Fruit fly (Drosophila melanogaster): ENCODE data around the gene CG43867.

The CG43867 gene

dm6 chrX:772305-772986 lies 155.3 kb downstream of the CG43867 start:
- no peak for TF ChIP-seq ttk (optimal IDR thresholded peaks at IDR 0.05)
- TF ChIP-seq Myc (optimal IDR thresholded peaks at IDR 0.05): no peak
- TF ChIP-seq psq (optimal IDR thresholded peaks at IDR 0.05): no peak
- no peak for TF ChIP-seq h (optimal IDR thresholded peaks at IDR 0.05)
- TF ChIP-seq insv (optimal IDR thresholded peaks at IDR 0.05): no peak
- no peak for TF ChIP-seq Sin3A (optimal IDR thresholded peaks at IDR 0.05)

DNA sequence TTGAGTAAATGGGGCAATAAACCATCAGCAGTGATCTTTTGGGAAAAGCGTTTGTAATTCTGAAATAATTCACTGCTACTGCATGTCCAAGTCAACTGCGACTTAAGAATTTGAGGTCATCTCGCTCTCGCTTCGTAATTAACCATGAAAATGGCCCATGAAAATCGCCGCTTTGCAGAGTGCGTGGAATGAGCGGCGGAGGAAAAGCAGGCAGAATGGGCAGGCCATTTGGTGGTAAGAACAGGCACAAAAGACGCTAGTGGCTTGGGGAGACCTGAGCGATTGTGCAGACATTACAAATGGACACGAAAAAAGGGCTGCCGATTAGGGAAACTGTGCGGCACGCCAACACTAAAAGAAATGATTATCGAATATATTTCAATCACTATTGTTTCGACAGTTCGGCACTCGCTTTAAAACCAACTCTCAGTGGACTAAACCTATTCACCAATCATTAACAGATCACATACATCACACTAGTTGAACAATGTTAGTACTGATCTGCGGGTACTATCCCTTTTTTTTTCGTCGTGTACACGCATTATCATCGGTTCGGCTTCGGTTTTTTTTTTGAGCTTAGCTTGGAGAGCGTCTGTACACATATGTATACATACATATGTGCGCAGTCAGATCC lies 156.2 kb downstream of the CG43867 start:
- no peak for TF ChIP-seq h (optimal IDR thresholded peaks at IDR 0.05)
- no peak for TF ChIP-seq Sin3A (optimal IDR thresholded peaks at IDR 0.05)

DNA sequence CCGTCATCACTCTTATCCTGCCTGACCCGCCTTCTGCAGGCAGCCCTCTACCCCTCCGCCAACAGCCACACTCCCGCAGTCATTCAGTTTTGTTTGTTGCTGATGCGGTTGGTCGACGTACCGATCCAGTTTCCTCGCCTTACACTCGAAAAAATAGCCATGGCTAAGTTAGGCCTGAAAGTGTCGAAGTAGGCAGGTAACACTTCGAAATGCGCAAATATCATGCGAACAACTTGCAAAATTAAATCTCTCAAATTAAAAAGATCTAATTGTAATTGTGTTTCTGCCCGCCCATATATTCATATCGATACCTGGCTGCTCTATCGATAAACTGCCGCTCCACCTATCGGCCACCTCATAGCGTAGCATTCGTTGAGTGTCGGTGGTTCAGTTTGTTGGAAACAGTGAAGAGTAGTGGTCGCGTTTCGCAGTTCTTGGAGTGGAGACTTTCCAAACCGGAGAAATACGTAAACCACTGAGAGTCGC lies 158.1 kb downstream of the CG43867 start, which contains the start of gene fz3:
TSS of gene fz3 (plus strand) at position 307 of the 486 bp plus-strand sequence.
- TF ChIP-seq Sin3A (optimal IDR thresholded peaks at IDR 0.05): no peak
- no peak for TF ChIP-seq psq (optimal IDR thresholded peaks at IDR 0.05)
- TF ChIP-seq Myc (optimal IDR thresholded peaks at IDR 0.05): no peak
- TF ChIP-seq ttk (optimal IDR thresholded peaks at IDR 0.05): no peak
- no peak for TF ChIP-seq insv (optimal IDR thresholded peaks at IDR 0.05)
- no peak for TF ChIP-seq h (optimal IDR thresholded peaks at IDR 0.05)

DNA sequence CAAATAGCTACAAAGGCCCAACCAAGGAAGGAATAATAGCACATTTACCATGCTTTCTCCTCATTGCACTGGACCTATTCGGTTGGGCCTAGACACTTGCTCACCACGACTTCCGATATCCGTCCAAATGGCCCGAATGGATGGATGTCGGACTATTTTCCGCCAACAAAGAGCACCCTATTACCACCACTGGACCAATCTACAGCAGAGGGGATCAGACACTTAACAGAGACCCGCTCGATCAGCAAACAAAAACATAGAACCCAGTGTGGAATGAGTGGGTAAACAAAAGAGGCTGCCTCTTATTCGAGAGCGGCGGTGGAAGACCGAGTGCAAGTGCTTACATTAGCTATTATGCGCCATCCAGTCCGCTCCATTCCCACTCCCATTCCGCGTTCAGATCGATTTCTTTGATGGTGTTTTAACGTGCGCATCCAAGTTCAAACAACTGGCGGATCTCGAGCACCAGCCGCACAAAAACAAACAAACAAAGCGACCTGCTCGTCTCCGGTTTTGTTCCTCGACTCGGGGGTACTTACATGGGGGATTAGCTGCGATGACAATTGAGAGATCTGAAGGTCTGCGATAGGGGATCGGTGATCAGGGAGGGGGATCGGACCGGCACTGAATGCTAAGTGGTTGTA lies 159.2 kb downstream of the CG43867 start:
- TF ChIP-seq insv (optimal IDR thresholded peaks at IDR 0.05): no peak
- no peak for TF ChIP-seq ttk (optimal IDR thresholded peaks at IDR 0.05)
- TF ChIP-seq Sin3A (optimal IDR thresholded peaks at IDR 0.05): no peak
- no peak for TF ChIP-seq psq (optimal IDR thresholded peaks at IDR 0.05)
- TF ChIP-seq Myc (optimal IDR thresholded peaks at IDR 0.05): no peak
- TF ChIP-seq h (optimal IDR thresholded peaks at IDR 0.05): no peak

dm6 chrX:767928-768327 lies 159.8 kb downstream of the CG43867 start:
- TF ChIP-seq insv (optimal IDR thresholded peaks at IDR 0.05) (no peak), Sin3A (optimal IDR thresholded peaks at IDR 0.05) (no peak), h (optimal IDR thresholded peaks at IDR 0.05) (no peak), psq (optimal IDR thresholded peaks at IDR 0.05) (no peak), ttk (optimal IDR thresholded peaks at IDR 0.05) (no peak)

DNA sequence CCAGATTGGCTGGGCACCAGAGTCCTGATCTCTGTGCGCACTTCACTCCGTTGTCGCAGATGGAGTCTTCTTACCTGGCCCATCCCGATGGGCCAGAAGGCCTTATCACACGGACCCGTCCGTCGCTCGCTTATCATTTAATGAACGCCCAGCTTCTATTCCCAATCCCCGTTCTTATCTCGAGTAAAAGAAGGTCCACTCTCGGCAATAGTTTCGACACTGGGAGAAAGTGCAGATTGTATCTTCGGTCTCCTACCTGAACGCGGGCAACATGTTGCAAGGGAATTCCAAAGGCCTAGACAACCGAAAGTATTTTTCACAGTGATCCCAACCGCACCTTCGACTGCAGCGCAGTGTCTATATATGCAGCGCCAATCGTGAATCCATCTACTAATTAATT lies 161.7 kb downstream of the CG43867 start:
- TF ChIP-seq h (optimal IDR thresholded peaks at IDR 0.05): no peak
- TF ChIP-seq insv (optimal IDR thresholded peaks at IDR 0.05): no peak
- TF ChIP-seq Sin3A (optimal IDR thresholded peaks at IDR 0.05): no peak
- no peak for TF ChIP-seq ttk (optimal IDR thresholded peaks at IDR 0.05)
- TF ChIP-seq psq (optimal IDR thresholded peaks at IDR 0.05): no peak
- TF ChIP-seq Myc (optimal IDR thresholded peaks at IDR 0.05): no peak

DNA sequence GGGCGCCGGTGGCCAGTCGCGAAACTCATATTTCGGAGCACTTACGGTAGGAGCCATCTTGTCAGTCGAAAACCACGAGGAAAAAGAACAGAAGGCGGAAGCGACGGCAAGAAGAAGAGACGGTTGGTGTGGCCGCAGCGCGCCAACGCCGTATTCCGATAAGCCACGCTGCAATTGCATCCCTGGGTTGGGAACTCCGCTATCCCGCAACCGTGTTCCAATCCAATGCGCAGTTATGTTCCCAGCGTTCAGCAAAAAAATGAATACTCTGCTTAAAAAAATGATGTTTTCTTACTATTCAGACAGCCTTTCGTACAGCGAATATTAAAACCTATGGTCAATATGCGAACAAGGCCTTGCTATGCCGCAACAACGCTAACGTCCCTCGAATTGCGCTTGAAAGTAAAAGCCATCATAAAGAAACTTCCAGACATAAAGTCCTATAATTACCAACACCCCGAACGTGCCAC lies 162.7 kb downstream of the CG43867 start, which contains the start of gene RpL22:
TSS of gene RpL22 (minus strand) at position 92 of the 470 bp plus-strand sequence.
- no peak for TF ChIP-seq Myc (optimal IDR thresholded peaks at IDR 0.05)
- TF ChIP-seq psq (optimal IDR thresholded peaks at IDR 0.05): no peak
- TF ChIP-seq ttk (optimal IDR thresholded peaks at IDR 0.05): no peak
- TF ChIP-seq insv (optimal IDR thresholded peaks at IDR 0.05): no peak
- no peak for TF ChIP-seq h (optimal IDR thresholded peaks at IDR 0.05)
- no peak for TF ChIP-seq Sin3A (optimal IDR thresholded peaks at IDR 0.05)

dm6 chrX:762047-762446 lies 165.7 kb downstream of the CG43867 start:
- TF ChIP-seq insv (optimal IDR thresholded peaks at IDR 0.05) (no peak), h (optimal IDR thresholded peaks at IDR 0.05) (no peak), psq (optimal IDR thresholded peaks at IDR 0.05) (no peak), Myc (optimal IDR thresholded peaks at IDR 0.05) (no peak), Sin3A (optimal IDR thresholded peaks at IDR 0.05) (no peak), ttk (optimal IDR thresholded peaks at IDR 0.05) (no peak)

DNA sequence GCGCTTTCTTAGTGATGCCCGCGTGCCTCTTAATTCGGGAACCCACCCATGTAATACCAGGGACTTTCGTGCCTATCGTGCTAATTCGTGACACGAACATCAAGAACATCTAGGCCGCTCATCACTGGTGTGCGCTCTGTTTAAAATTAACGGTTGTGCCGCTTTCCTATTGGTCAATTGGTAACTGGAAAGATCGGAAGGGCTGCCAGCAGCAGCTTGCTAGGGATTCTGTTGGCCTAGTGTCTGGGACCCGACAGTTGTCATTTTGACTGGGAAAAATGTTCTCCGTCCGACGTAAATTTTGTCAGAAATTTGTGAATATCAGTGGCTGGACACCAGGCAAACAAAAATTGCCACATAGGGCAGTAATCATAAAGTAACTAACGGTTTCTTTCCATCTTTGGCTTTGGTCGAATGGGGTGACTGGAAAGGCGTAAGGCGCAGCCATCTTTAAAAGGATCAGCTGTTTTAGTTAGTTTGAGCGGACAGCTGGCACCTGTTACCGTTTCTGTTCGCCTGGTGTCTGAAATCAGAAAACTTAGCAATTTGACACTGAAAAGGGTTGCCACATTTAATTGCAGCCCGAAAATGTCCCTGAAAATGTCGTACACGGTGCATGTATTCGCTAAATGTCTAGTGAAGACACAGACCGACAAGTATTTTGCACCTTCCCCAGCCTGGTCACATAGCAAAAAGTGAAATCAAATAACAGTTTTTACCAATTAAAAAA lies 168.7 kb downstream of the CG43867 start, which contains the start of gene CG5273:
TSS of gene CG5273 (plus strand) at position 703 of the 730 bp plus-strand sequence.
- TF ChIP-seq ttk (optimal IDR thresholded peaks at IDR 0.05): no peak
- no peak for TF ChIP-seq insv (optimal IDR thresholded peaks at IDR 0.05)
